Fruit fly (Drosophila melanogaster) whole organism, embryonic: Measurements from ENCODE around the gene CG31778.
A peak's percentile ranks its signal among the peaks of the same experiment; 100 is the strongest.

ENCODE experiments used
- Bgb ChIP-seq: fragments of 200-800 bp; sonication (Bioruptor generic); IDR thresholded peaks from 2 replicates; pipeline ENCODE4 v1.3.6; 2022; ENCODE audit warnings: missing biosample characterization, missing genetic modification characterization; ENCODE audit not compliant: partially characterized antibody
- Bteb2 ChIP-seq: fragments of 200-800 bp; sonication (Bioruptor generic); optimal IDR thresholded peaks from 2 replicates; lab custom pipeline; 2016; ENCODE audit warnings: missing biosample characterization, missing genetic modification characterization
- CG10267 ChIP-seq: fragments of 200-800 bp; sonication (Bioruptor generic); optimal IDR thresholded peaks from 2 replicates; lab custom pipeline; 2018; ENCODE audit warnings: missing biosample characterization, mild to moderate bottlenecking, missing genetic modification characterization, moderate library complexity
- CG10321 ChIP-seq: fragments of 200-800 bp; sonication (Bioruptor generic); IDR thresholded peaks from 2 replicates; pipeline ENCODE4 v1.3.6; 2022; ENCODE audit warnings: missing biosample characterization, missing genetic modification characterization
- CG10366 ChIP-seq: fragments of 200-800 bp; sonication (Bioruptor generic); IDR thresholded peaks from 2 replicates; pipeline ENCODE4 v1.3.6; 2022; ENCODE audit warnings: missing biosample characterization, missing genetic modification characterization
- CG10654 ChIP-seq: fragments of 200-800 bp; sonication (Bioruptor generic); optimal IDR thresholded peaks from 2 replicates; lab custom pipeline; 2016; ENCODE audit warnings: missing biosample characterization, missing genetic modification characterization
- CG11695 ChIP-seq: fragments of 200-800 bp; sonication (Bioruptor generic); IDR thresholded peaks from 3 replicates; pipeline ENCODE4 v1.3.6; 2022; ENCODE audit warnings: missing biosample characterization, missing genetic modification characterization
- CG12942 ChIP-seq: fragments of 200-800 bp; sonication (Bioruptor generic); optimal IDR thresholded peaks from 3 replicates; lab custom pipeline; 2016; ENCODE audit warnings: missing biosample characterization, missing genetic modification characterization
- CG15073 ChIP-seq: fragments of 200-800 bp; sonication (Bioruptor generic); optimal IDR thresholded peaks from 2 replicates; lab custom pipeline; 2016; ENCODE audit warnings: missing biosample characterization, missing genetic modification characterization
- CG1603 ChIP-seq: fragments of 200-800 bp; sonication (Bioruptor generic); optimal IDR thresholded peaks from 2 replicates; lab custom pipeline; 2019; ENCODE audit warnings: missing biosample characterization, mild to moderate bottlenecking, missing genetic modification characterization, moderate library complexity
- CG17802 ChIP-seq: fragments of 200-800 bp; sonication (Bioruptor generic); optimal IDR thresholded peaks from 2 replicates; lab custom pipeline; 2018; ENCODE audit warnings: missing biosample characterization, mild to moderate bottlenecking, missing genetic modification characterization, moderate library complexity
- CG17912 ChIP-seq: fragments of 200-800 bp; sonication (Bioruptor generic); optimal IDR thresholded peaks from 2 replicates; lab custom pipeline; 2018; ENCODE audit warnings: missing biosample characterization, mild to moderate bottlenecking, missing genetic modification characterization
- CG18619 ChIP-seq: fragments of 200-800 bp; sonication (Bioruptor generic); optimal IDR thresholded peaks from 3 replicates; lab custom pipeline; 2017; ENCODE audit warnings: missing biosample characterization, mild to moderate bottlenecking, missing genetic modification characterization
- CG31388 ChIP-seq: fragments of 200-800 bp; sonication (Bioruptor generic); optimal IDR thresholded peaks from 2 replicates; lab custom pipeline; 2016; ENCODE audit warnings: missing biosample characterization, missing genetic modification characterization
- CG34422 ChIP-seq: fragments of 200-800 bp; sonication (Bioruptor generic); IDR thresholded peaks from 3 replicates; pipeline ENCODE4 v1.3.6; 2022; ENCODE audit warnings: missing biosample characterization, missing genetic modification characterization
- CG43689 ChIP-seq: fragments of 200-800 bp; sonication (Bioruptor generic); IDR thresholded peaks from 2 replicates; pipeline ENCODE4 v1.3.6; 2022; ENCODE audit warnings: missing biosample characterization, missing genetic modification characterization
- CG4707 ChIP-seq: fragments of 200-800 bp; sonication (Bioruptor generic); optimal IDR thresholded peaks from 2 replicates; lab custom pipeline; 2018; ENCODE audit warnings: missing biosample characterization, mild to moderate bottlenecking, missing genetic modification characterization, moderate library complexity
- CG8388 ChIP-seq: fragments of 200-800 bp; sonication (Bioruptor generic); optimal IDR thresholded peaks from 2 replicates; lab custom pipeline; 2019; ENCODE audit warnings: missing biosample characterization, mild to moderate bottlenecking, missing genetic modification characterization, moderate library complexity
- CG9876 ChIP-seq: fragments of 200-800 bp; sonication (Bioruptor generic); optimal IDR thresholded peaks from 2 replicates; lab custom pipeline; 2016; ENCODE audit warnings: missing biosample characterization, missing genetic modification characterization
- Chrac-16 ChIP-seq: fragments of 200-800 bp; sonication (Bioruptor generic); optimal IDR thresholded peaks from 3 replicates; lab custom pipeline; 2016; ENCODE audit warnings: missing biosample characterization, missing genetic modification characterization
- Dbx ChIP-seq: fragments of 200-800 bp; sonication (Bioruptor generic); IDR thresholded peaks from 3 replicates; pipeline ENCODE4 v1.3.6; 2022; ENCODE audit warnings: missing biosample characterization, missing genetic modification characterization
- Dip2 ChIP-seq: fragments of 200-800 bp; sonication (Bioruptor generic); IDR thresholded peaks from 2 replicates; pipeline ENCODE4 v1.3.6; 2022; ENCODE audit warnings: missing biosample characterization, missing genetic modification characterization
- Ets97D ChIP-seq: fragments of 200-800 bp; sonication (Bioruptor generic); optimal IDR thresholded peaks from 3 replicates; lab custom pipeline; 2016; ENCODE audit warnings: missing biosample characterization, missing genetic modification characterization
- Fer3 ChIP-seq: fragments of 200-800 bp; sonication (Bioruptor generic); optimal IDR thresholded peaks from 2 replicates; lab custom pipeline; 2018; ENCODE audit warnings: missing biosample characterization, mild to moderate bottlenecking, missing genetic modification characterization, moderate library complexity
- HLH3B ChIP-seq: fragments of 200-800 bp; sonication (Bioruptor generic); IDR thresholded peaks from 2 replicates; pipeline ENCODE4 v1.3.6; 2022; ENCODE audit warnings: missing biosample characterization, missing genetic modification characterization
- HLH54F ChIP-seq: fragments of 200-800 bp; sonication (Bioruptor generic); optimal IDR thresholded peaks from 3 replicates; lab custom pipeline; 2016; ENCODE audit warnings: missing biosample characterization, missing genetic modification characterization
- Kr ChIP-seq: fragments of 200-800 bp; sonication (Bioruptor generic); optimal IDR thresholded peaks from 2 replicates; lab custom pipeline; 2017; ENCODE audit warnings: missing biosample characterization, mild to moderate bottlenecking, missing genetic modification characterization
- Meics ChIP-seq: fragments of 200-800 bp; sonication (Bioruptor generic); optimal IDR thresholded peaks from 2 replicates; lab custom pipeline; 2017; ENCODE audit warnings: missing biosample characterization, mild to moderate bottlenecking, missing genetic modification characterization
- Nf-YA ChIP-seq: fragments of 200-800 bp; sonication (Bioruptor generic); IDR thresholded peaks from 2 replicates; pipeline ENCODE4 v1.3.6; 2022; ENCODE audit warnings: missing biosample characterization, missing genetic modification characterization
- Poxn ChIP-seq: fragments of 200-800 bp; sonication (Bioruptor generic); IDR thresholded peaks from 2 replicates; pipeline ENCODE4 v1.3.6; 2022; ENCODE audit warnings: missing biosample characterization, missing genetic modification characterization
- Ptx1 ChIP-seq: fragments of 200-800 bp; sonication (Bioruptor generic); IDR thresholded peaks from 2 replicates; pipeline ENCODE4 v1.3.6; 2022; ENCODE audit warnings: missing biosample characterization, missing genetic modification characterization
- Usf ChIP-seq: fragments of 200-800 bp; sonication (Bioruptor generic); optimal IDR thresholded peaks from 2 replicates; lab custom pipeline; 2017; ENCODE audit warnings: missing genotype, missing biosample characterization, missing genetic modification characterization
- Xbp1 ChIP-seq: fragments of 200-800 bp; sonication (Bioruptor generic); optimal IDR thresholded peaks from 3 replicates; lab custom pipeline; 2016; ENCODE audit warnings: missing biosample characterization, mild to moderate bottlenecking, missing genetic modification characterization
- cwo ChIP-seq: fragments of 200-800 bp; sonication (Bioruptor generic); optimal IDR thresholded peaks from 3 replicates; lab custom pipeline; 2017; ENCODE audit warnings: missing biosample characterization, missing genetic modification characterization, mild to moderate bottlenecking, moderate library complexity, missing genetic modification reagents
- dmrt99B ChIP-seq: fragments of 200-800 bp; sonication (Bioruptor generic); optimal IDR thresholded peaks from 2 replicates; lab custom pipeline; 2018; ENCODE audit warnings: missing biosample characterization, mild to moderate bottlenecking, missing genetic modification characterization, moderate library complexity
- gt ChIP-seq: fragments of 200-800 bp; sonication (Bioruptor generic); IDR thresholded peaks from 2 replicates; pipeline ENCODE4 v1.3.6; 2022; ENCODE audit warnings: missing biosample characterization, missing genetic modification characterization
- her ChIP-seq: fragments of 200-800 bp; sonication (Bioruptor generic); optimal IDR thresholded peaks from 2 replicates; lab custom pipeline; 2016; ENCODE audit warnings: missing biosample characterization, missing genetic modification characterization
- lbe ChIP-seq: fragments of 200-800 bp; sonication (Bioruptor generic); optimal IDR thresholded peaks from 2 replicates; lab custom pipeline; 2016; ENCODE audit warnings: missing biosample characterization, mild to moderate bottlenecking, missing genetic modification characterization
- lmd ChIP-seq: fragments of 200-800 bp; sonication (Bioruptor generic); IDR thresholded peaks from 2 replicates; pipeline ENCODE4 v1.3.6; 2022; ENCODE audit warnings: missing biosample characterization, missing genetic modification characterization
- lov ChIP-seq, 2 experiments: fragments of 200-800 bp in 1 of 2; fragments of >200 bp in 1 of 2; sonication (Bioruptor generic) in 1 of 2; IDR thresholded peaks in 1 of 2; optimal IDR thresholded peaks in 1 of 2; 2 replicates in 1 of 2; 3 replicates in 1 of 2; pipeline versions ENCODE4 v1.3.6 to Lab custom; 2017 to 2022; ENCODE audit warnings: missing biosample characterization in 1 of 2, missing genetic modification characterization in 1 of 2
- pnt ChIP-seq: fragments of 200-800 bp; sonication (Bioruptor generic); optimal IDR thresholded peaks from 3 replicates; lab custom pipeline; 2016; ENCODE audit warnings: missing biosample characterization, missing genetic modification characterization
- pum ChIP-seq: fragments of 200-800 bp; sonication (Bioruptor generic); optimal IDR thresholded peaks from 2 replicates; lab custom pipeline; 2016; ENCODE audit warnings: missing biosample characterization, missing genetic modification characterization
- run ChIP-seq: fragments of 200-800 bp; sonication (Bioruptor generic); optimal IDR thresholded peaks from 3 replicates; lab custom pipeline; 2018; ENCODE audit warnings: missing biosample characterization, mild to moderate bottlenecking, missing genetic modification characterization
- sens ChIP-seq: fragments of 200-800 bp; sonication (Bioruptor generic); peaks from one replicate; lab custom pipeline; 2016; ENCODE audit warnings: missing biosample characterization, missing genetic modification characterization
- sob ChIP-seq: fragments of 200-800 bp; sonication (Bioruptor generic); IDR thresholded peaks from 2 replicates; pipeline ENCODE4 v1.3.6; 2022; ENCODE audit warnings: missing biosample characterization, missing genetic modification characterization
- trh ChIP-seq: fragments of 200-800 bp; sonication (Bioruptor generic); optimal IDR thresholded peaks from 2 replicates; lab custom pipeline; 2016; ENCODE audit warnings: missing biosample characterization, missing genetic modification characterization
- tx ChIP-seq: fragments of 200-800 bp; sonication (Bioruptor generic); optimal IDR thresholded peaks from 2 replicates; lab custom pipeline; 2016; ENCODE audit warnings: missing biosample characterization, missing genetic modification characterization
- zf30C ChIP-seq: fragments of 200-800 bp; sonication (Bioruptor generic); optimal IDR thresholded peaks from 3 replicates; lab custom pipeline; 2018; ENCODE audit warnings: missing biosample characterization, mild to moderate bottlenecking, missing genetic modification characterization
- zfh1 ChIP-seq: fragments of 200-800 bp; sonication (Bioruptor generic); IDR thresholded peaks from 3 replicates; pipeline ENCODE4 v1.3.6; 2022; ENCODE audit warnings: missing biosample characterization, missing genetic modification characterization

The CG31778 gene

dm6 chr2L:3657349-3658142 is 47.7 kb downstream of the CG31778 start (continued):
- TF ChIP-seq CG34422 (peak; percentile 73), Ptx1 (GFP tag; lab: Robert Waterston, UW) (peak; percentile 53), Kr (GFP tag; lab: Kevin White, UChicago) (no peak), CG17802 (tag; lab: Kevin White, UChicago) (no peak), Ets97D (GFP tag; lab: Kevin White, UChicago) (peak; percentile 64), sens (GFP tag; lab: Kevin White, UChicago) (peak; percentile 95), gt (no peak), sob (GFP tag; lab: Robert Waterston, UW) (peak; percentile 74), Dip2 (GFP tag; lab: Robert Waterston, UW) (peak; percentile 36; the same call in 1 of the 2 replicates), pnt (GFP tag; lab: Kevin White, UChicago) (peak; percentile 62), CG15073 (GFP tag; lab: Kevin White, UChicago) (no peak), CG1603 (tag; lab: Kevin White, UChicago) (peak; percentile 48), Poxn (GFP tag; lab: Robert Waterston, UW) (no peak), Bteb2 (peak; percentile 33), CG8388 (GFP tag; lab: Kevin White, UChicago) (peak; percentile 2), CG9876 (GFP tag; lab: Kevin White, UChicago) (peak; percentile 52), zfh1 (GFP tag; lab: Robert Waterston, UW) (peak; percentile 46; the same call in 2 of the 3 replicates), Meics (GFP tag; lab: Kevin White, UChicago) (peak; percentile 41), Usf (no peak), Chrac-16 (GFP tag; lab: Kevin White, UChicago) (peak; percentile 20), tx (GFP tag; lab: Kevin White, UChicago) (peak; percentile 56), HLH54F (GFP tag; lab: Kevin White, UChicago) (peak; percentile 29), CG10321 (peak; percentile 69), CG17912 (peak; percentile 45), lmd (GFP tag; lab: Robert Waterston, UW) (peak; percentile 55), CG10366 (GFP tag; lab: Robert Waterston, UW) (peak; percentile 18; the same call in 1 of the 2 replicates), CG11695 (peak; percentile 60; the same call in 1 of the 3 replicates), CG43689 (GFP tag; lab: Robert Waterston, UW) (no peak), zf30C (GFP tag; lab: Kevin White, UChicago) (no peak), CG12942 (peak; percentile 31), Fer3 (peak; percentile 27), CG10267 (tag; lab: Kevin White, UChicago) (peak; percentile 62), Nf-YA (GFP tag; lab: Robert Waterston, UW) (no peak), run (peak; percentile 11), cwo (GFP tag; lab: Kevin White, UChicago) (no peak), trh (no peak), CG31388 (GFP tag; lab: Kevin White, UChicago) (peak; percentile 0), CG18619 (GFP tag; lab: Kevin White, UChicago) (no peak), CG10654 (GFP tag; lab: Kevin White, UChicago) (peak; percentile 55), lov (optimal IDR thresholded peaks at IDR 0.05; lab: Kevin White, UChicago) (no peak), lov (GFP tag; IDR thresholded peaks at IDR 0.05; lab: Robert Waterston, UW) (no peak), dmrt99B (tag; lab: Kevin White, UChicago) (peak; percentile 40), lbe (GFP tag; lab: Kevin White, UChicago) (peak; percentile 34), Dbx (GFP tag; lab: Robert Waterston, UW) (peak; percentile 81), her (GFP tag; lab: Kevin White, UChicago) (peak; percentile 57), HLH3B (GFP tag; lab: Robert Waterston, UW) (peak; percentile 15; the same call in 1 of the 2 replicates), Bgb (GFP tag; lab: Robert Waterston, UW) (peak; percentile 89), CG4707 (GFP tag; lab: Kevin White, UChicago) (no peak), Xbp1 (GFP tag; lab: Kevin White, UChicago) (peak; percentile 77), pum (peak; percentile 73)
